Fruit fly (Drosophila melanogaster) whole organism, wandering third instar larva: ENCODE data around the gene CG2818.
A peak's percentile ranks its signal among the peaks of the same experiment; 100 is the strongest.

Experiments used
- Abd-B ChIP-seq: fragments of >200 bp; optimal IDR thresholded peaks from 2 replicates; lab custom pipeline; 2017; ENCODE audit warnings: missing biosample characterization, missing genetic modification characterization
- CG32264 ChIP-seq: fragments of 200-800 bp; sonication (Bioruptor generic); optimal IDR thresholded peaks from 2 replicates; lab custom pipeline; 2016; ENCODE audit warnings: missing biosample characterization, missing genetic modification characterization
- CG9705 ChIP-seq: fragments of 200-800 bp; sonication (Bioruptor generic); optimal IDR thresholded peaks from 2 replicates; lab custom pipeline; 2018; ENCODE audit warnings: missing biosample characterization, mild to moderate bottlenecking, missing genetic modification characterization
- CrebA ChIP-seq: fragments of 200-800 bp; sonication (Bioruptor generic); optimal IDR thresholded peaks from 2 replicates; lab custom pipeline; 2016; ENCODE audit warnings: missing biosample characterization, mild to moderate bottlenecking, missing genetic modification characterization, borderline replicate concordance
- Dfd ChIP-seq: fragments of >200 bp; optimal IDR thresholded peaks from 2 replicates; lab custom pipeline; 2017; ENCODE audit warnings: missing biosample characterization, missing genetic modification characterization
- Dif ChIP-seq: fragments of 200-275, 200-300 bp; sonication (Bioruptor generic); optimal IDR thresholded peaks from 2 replicates; lab custom pipeline; 2018; ENCODE audit warnings: missing biosample characterization, missing genetic modification characterization; ENCODE audit not compliant: partially characterized antibody
- GATAd ChIP-seq: sonication (Bioruptor generic); optimal IDR thresholded peaks from 2 replicates; lab custom pipeline; 2016; ENCODE audit warnings: missing biosample characterization, missing genetic modification characterization
- HLH106 ChIP-seq: fragments of 200-800 bp; optimal IDR thresholded peaks from 3 replicates; lab custom pipeline; 2019; ENCODE audit warnings: missing biosample characterization, mild to moderate bottlenecking, missing genetic modification characterization, moderate library complexity
- Hnf4 ChIP-seq: fragments of 200-800 bp; sonication (Bioruptor generic); optimal IDR thresholded peaks from 2 replicates; lab custom pipeline; 2016; ENCODE audit warnings: missing biosample characterization, mild to moderate bottlenecking, missing genetic modification characterization
- Hr78 ChIP-seq: fragments of >200 bp; optimal IDR thresholded peaks from 2 replicates; lab custom pipeline; 2017; ENCODE audit warnings: missing biosample characterization, missing genetic modification characterization
- Hr83 ChIP-seq: fragments of 200-300 bp; sonication (Bioruptor generic); optimal IDR thresholded peaks from 2 replicates; lab custom pipeline; 2016; ENCODE audit warnings: missing biosample characterization, mild to moderate bottlenecking, missing genetic modification characterization, moderate library complexity; ENCODE audit not compliant: poor library complexity, severe bottlenecking
- Jra ChIP-seq: sonication (Bioruptor generic); optimal IDR thresholded peaks from 2 replicates; lab custom pipeline; 2016; ENCODE audit warnings: missing biosample characterization, missing genetic modification characterization
- Mio ChIP-seq: sonication (Bioruptor generic); optimal IDR thresholded peaks from 2 replicates; lab custom pipeline; 2016; ENCODE audit warnings: missing biosample characterization, missing genetic modification characterization
- Myc ChIP-seq: fragments of >200 bp; optimal IDR thresholded peaks from 2 replicates; lab custom pipeline; 2017
- N ChIP-seq: fragments of >200 bp; optimal IDR thresholded peaks from 2 replicates; lab custom pipeline; 2018; ENCODE audit warnings: missing biosample characterization, missing external identifiers, missing genetic modification characterization
- OdsH ChIP-seq: fragments of 200-800 bp; sonication (Bioruptor generic); optimal IDR thresholded peaks from 2 replicates; lab custom pipeline; 2016; ENCODE audit warnings: missing biosample characterization, mild to moderate bottlenecking, missing genetic modification characterization
- Rel ChIP-seq, 2 experiments: fragments of 200-800 bp; sonication (Bioruptor generic) in 1 of 2; optimal IDR thresholded peaks; 2 replicates in 1 of 2; 3 replicates in 1 of 2; lab custom pipeline; 2016 to 2019; ENCODE audit warnings: mild to moderate bottlenecking in 2 of 2, missing biosample characterization in 2 of 2, missing genetic modification characterization in 2 of 2, moderate library complexity in 1 of 2
- Sp1 ChIP-seq: fragments of 200-800 bp; sonication (Bioruptor generic); optimal IDR thresholded peaks from 3 replicates; lab custom pipeline; 2019; ENCODE audit warnings: missing biosample characterization, mild to moderate bottlenecking, missing genetic modification characterization, moderate library complexity
- Vsx2 ChIP-seq: fragments of 200-300, 225-300 bp; sonication (Bioruptor generic); optimal IDR thresholded peaks from 2 replicates; lab custom pipeline; 2018; ENCODE audit warnings: missing biosample characterization, missing genetic modification characterization; ENCODE audit not compliant: partially characterized antibody
- br ChIP-seq: fragments of 200-800 bp; sonication (Bioruptor generic); optimal IDR thresholded peaks from 2 replicates; lab custom pipeline; 2016; ENCODE audit warnings: missing biosample characterization, missing genetic modification characterization
- brk ChIP-seq: fragments of 200-800 bp; sonication (Bioruptor generic); optimal IDR thresholded peaks from 2 replicates; lab custom pipeline; 2016; ENCODE audit warnings: missing biosample characterization, mild to moderate bottlenecking, missing genetic modification characterization
- dl ChIP-seq, 2 experiments: fragments of 175-275, 200-275 bp in 1 of 2; fragments of 200-275 bp in 1 of 2; sonication (Bioruptor generic); optimal IDR thresholded peaks; lab custom pipeline; 2018; ENCODE audit warnings: mild to moderate bottlenecking in 2 of 2, missing biosample characterization in 2 of 2, missing genetic modification characterization in 2 of 2, moderate library complexity in 2 of 2; ENCODE audit not compliant: partially characterized antibody in 2 of 2, insufficient read depth in 1 of 2
- dmrt93B ChIP-seq: fragments of 200-800 bp; sonication (Bioruptor generic); optimal IDR thresholded peaks from 2 replicates; lab custom pipeline; 2018; ENCODE audit warnings: missing biosample characterization, mild to moderate bottlenecking, missing genetic modification characterization
- dsf ChIP-seq: sonication (Bioruptor generic); optimal IDR thresholded peaks from 2 replicates; lab custom pipeline; 2016; ENCODE audit warnings: missing biosample characterization, missing genetic modification characterization, borderline replicate concordance
- ey ChIP-seq: fragments of 200-800 bp; sonication (Bioruptor generic); optimal IDR thresholded peaks from 2 replicates; lab custom pipeline; 2016; ENCODE audit warnings: missing biosample characterization, missing genetic modification characterization
- foxo ChIP-seq, 2 experiments: fragments of 200-800 bp; sonication (Bioruptor generic); optimal IDR thresholded peaks; 2 replicates in 1 of 2; 3 replicates in 1 of 2; lab custom pipeline; 2016 to 2017; ENCODE audit warnings: missing biosample characterization in 2 of 2, missing genetic modification characterization in 2 of 2
- fru ChIP-seq: fragments of 200-800 bp; sonication (Bioruptor generic); optimal IDR thresholded peaks from 3 replicates; lab custom pipeline; 2016; ENCODE audit warnings: missing biosample characterization, mild to moderate bottlenecking, missing genetic modification characterization
- h ChIP-seq: fragments of 200-800 bp; sonication (Bioruptor generic); optimal IDR thresholded peaks from 3 replicates; lab custom pipeline; 2016; ENCODE audit warnings: missing biosample characterization, mild to moderate bottlenecking, missing genetic modification characterization
- jim ChIP-seq: fragments of 175-275, 200-325 bp; sonication (Bioruptor generic); optimal IDR thresholded peaks from 2 replicates; lab custom pipeline; 2016; ENCODE audit warnings: missing biosample characterization, mild to moderate bottlenecking, missing genetic modification characterization
- lola ChIP-seq: fragments of >200 bp; optimal IDR thresholded peaks from 2 replicates; lab custom pipeline; 2017; ENCODE audit warnings: missing biosample characterization, missing genetic modification characterization
- pan ChIP-seq: fragments of >200 bp; optimal IDR thresholded peaks from 2 replicates; lab custom pipeline; 2017
- psq ChIP-seq: fragments of 200-800 bp; sonication (Bioruptor generic); optimal IDR thresholded peaks from 3 replicates; lab custom pipeline; 2017; ENCODE audit warnings: missing biosample characterization, mild to moderate bottlenecking, missing genetic modification characterization, moderate library complexity
- rgr ChIP-seq: fragments of 200-800 bp; sonication (Bioruptor generic); optimal IDR thresholded peaks from 3 replicates; lab custom pipeline; 2016; ENCODE audit warnings: missing biosample characterization, mild to moderate bottlenecking, missing genetic modification characterization
- sage ChIP-seq: fragments of 200-800 bp; sonication (Bioruptor generic); optimal IDR thresholded peaks from 2 replicates; lab custom pipeline; 2016; ENCODE audit warnings: missing biosample characterization, mild to moderate bottlenecking, missing genetic modification characterization
- sv ChIP-seq: fragments of 200-800 bp; sonication (Bioruptor generic); optimal IDR thresholded peaks from 3 replicates; lab custom pipeline; 2016; ENCODE audit warnings: missing biosample characterization, missing genetic modification characterization
- tai ChIP-seq: sonication (Bioruptor generic); optimal IDR thresholded peaks from 2 replicates; lab custom pipeline; 2016; ENCODE audit warnings: missing biosample characterization, missing genetic modification characterization
- usp ChIP-seq: fragments of >200 bp; optimal IDR thresholded peaks from 2 replicates; lab custom pipeline; 2017; ENCODE audit warnings: missing biosample characterization, missing genetic modification characterization
- woc ChIP-seq: sonication (Bioruptor generic); optimal IDR thresholded peaks from 2 replicates; lab custom pipeline; 2016; ENCODE audit warnings: missing biosample characterization, mild to moderate bottlenecking, missing genetic modification characterization

CG2818 gene

DNA sequence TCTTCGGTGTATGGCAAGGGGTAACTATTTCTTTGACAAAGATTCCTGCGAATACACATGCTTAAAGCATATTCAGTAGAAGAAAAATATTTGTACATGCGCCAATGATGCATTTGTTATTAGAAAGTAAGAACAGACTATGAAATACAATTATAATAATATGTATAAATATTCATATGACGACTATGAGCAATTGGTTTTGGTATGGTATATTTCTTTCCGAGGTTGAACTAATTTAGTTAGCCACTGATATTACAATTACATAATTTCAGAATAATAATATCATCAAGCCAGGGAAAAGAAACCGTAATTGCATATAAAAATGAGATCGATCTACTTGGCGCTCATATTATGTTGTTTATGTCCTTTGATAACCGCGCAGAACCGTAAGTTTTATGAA lies 11.6 kb upstream of the CG2818 start, which contains the start of gene CG43145:
Gene CG43145, plus strand, starts transcription at position 301 of the 400 bp plus-strand sequence.
- TF ChIP-seq CG9705 (no peak), N (no peak), CG32264 (GFP tag; lab: Kevin White, UChicago) (no peak), Vsx2 (GFP tag; lab: Kevin White, UChicago) (no peak), jim (GFP tag; lab: Kevin White, UChicago) (no peak)
- TF ChIP-seq, all 38 proteins: peak for 0

DNA sequence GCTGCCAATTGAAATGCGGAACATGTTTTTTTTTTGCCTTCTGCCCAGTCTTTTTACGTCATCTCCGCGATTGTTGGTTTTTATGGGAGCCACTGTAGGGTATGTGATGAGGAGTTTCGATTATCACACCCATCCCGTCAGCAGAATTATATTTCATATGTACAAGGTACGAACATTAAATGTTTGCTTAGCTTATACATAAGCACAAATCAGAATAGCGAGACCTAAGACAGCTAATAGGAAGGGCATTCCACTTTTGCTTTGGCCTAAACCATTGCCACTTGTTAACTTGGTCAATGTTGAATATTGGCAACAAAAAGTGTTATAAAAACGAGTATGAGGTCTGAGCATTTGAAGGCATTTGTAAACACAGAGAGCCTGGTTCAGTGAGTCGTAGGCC lies 9.9 kb upstream of the CG2818 start, which contains the start of gene CG2816:
Gene CG2816, plus strand, starts transcription at position 400 of the 400 bp plus-strand sequence.
- TF ChIP-seq GATAd: peak; percentile 88
- no peak for TF ChIP-seq N
- peak; percentile 25 for TF ChIP-seq jim (GFP tag; lab: Kevin White, UChicago)
- TF ChIP-seq woc (GFP tag; lab: Kevin White, UChicago): peak; percentile 81
- peak; percentile 65 for TF ChIP-seq dsf (GFP tag; lab: Kevin White, UChicago)
- TF ChIP-seq pan (lab: Kevin White, UChicago): no peak
- TF ChIP-seq sv (GFP tag; lab: Kevin White, UChicago): no peak
- no peak for TF ChIP-seq Vsx2 (GFP tag; lab: Kevin White, UChicago)
- TF ChIP-seq Jra (GFP tag; lab: Kevin White, UChicago): peak; percentile 84
- peak; percentile 84 for TF ChIP-seq CG32264 (GFP tag; lab: Kevin White, UChicago)
- no peak for TF ChIP-seq Dfd
- peak; percentile 78 to 94 for TF ChIP-seq foxo (GFP tag; optimal IDR thresholded peaks at IDR 0.05; lab: Kevin White, UChicago)
- TF ChIP-seq tai: peak; percentile 90
- peak; percentile 93 for TF ChIP-seq br (GFP tag; lab: Kevin White, UChicago)
- TF ChIP-seq lola (GFP tag; lab: Kevin White, UChicago): no peak
- TF ChIP-seq Hnf4 (GFP tag; lab: Kevin White, UChicago): peak; percentile 93
- peak; percentile 96 for TF ChIP-seq HLH106 (tag; lab: Kevin White, UChicago)
- no peak for TF ChIP-seq Abd-B (GFP tag; lab: Kevin White, UChicago)
- TF ChIP-seq Myc (lab: Kevin White, UChicago): peak; percentile 30
- TF ChIP-seq rgr: peak; percentile 95
- peak; percentile 85 for TF ChIP-seq Mio (GFP tag; lab: Kevin White, UChicago)
- TF ChIP-seq CrebA (GFP tag; lab: Kevin White, UChicago): no peak
- TF ChIP-seq dmrt93B (GFP tag; lab: Kevin White, UChicago): peak; percentile 84
- no peak for TF ChIP-seq Dif
- TF ChIP-seq Hr78 (GFP tag; lab: Kevin White, UChicago): no peak
- peak; percentile 39 for TF ChIP-seq Rel (GFP tag; optimal IDR thresholded peaks at IDR 0.05; lab: Kevin White, UChicago)
- TF ChIP-seq Rel (tag; optimal IDR thresholded peaks at IDR 0.05; lab: Kevin White, UChicago): peak; percentile 74
- no peak for TF ChIP-seq usp
- no peak for TF ChIP-seq Hr83
- TF ChIP-seq h (GFP tag; lab: Kevin White, UChicago): peak; percentile 97
- TF ChIP-seq sage (GFP tag; lab: Kevin White, UChicago): peak; percentile 58
- TF ChIP-seq brk (GFP tag; lab: Kevin White, UChicago): peak; percentile 88
- peak; percentile 95 for TF ChIP-seq OdsH (GFP tag; lab: Kevin White, UChicago)
- peak; percentile 92 for TF ChIP-seq Sp1 (GFP tag; lab: Kevin White, UChicago)
- peak; percentile 85 for TF ChIP-seq psq (GFP tag; lab: Kevin White, UChicago)
- TF ChIP-seq CG9705: peak; percentile 90
- TF ChIP-seq dl (GFP tag; optimal IDR thresholded peaks at IDR 0.05; lab: Kevin White, UChicago; ENCODE audit: insufficient read depth in 1 of 2, partially characterized antibody in 2 of 2): no peak
- TF ChIP-seq ey (GFP tag; lab: Kevin White, UChicago): peak; percentile 98
- peak; percentile 95 for TF ChIP-seq fru

DNA sequence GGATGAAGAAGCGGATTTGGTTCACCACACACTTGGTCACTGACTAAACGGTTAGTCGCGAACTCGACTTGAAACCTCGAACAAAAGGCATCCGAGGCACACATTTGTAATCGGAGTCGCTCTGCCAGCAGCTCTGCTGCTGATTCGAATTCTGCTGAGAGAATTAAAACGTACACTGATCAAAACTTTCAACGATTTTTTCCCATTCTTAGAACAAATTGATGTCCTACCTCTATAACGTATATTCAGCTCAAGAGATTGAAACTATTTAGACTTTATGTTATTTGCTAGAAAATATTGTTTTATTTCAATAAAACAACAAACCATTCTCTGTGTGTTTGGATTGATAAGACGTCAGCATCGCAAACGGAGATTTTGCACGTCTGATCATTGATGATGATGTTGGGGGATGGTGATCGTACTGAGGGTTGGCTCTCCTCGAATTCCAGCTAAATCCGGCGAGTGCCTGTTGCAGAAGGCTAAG lies 7.7 kb upstream of the CG2818 start, which contains the start of gene CG31778:
Gene CG31778, minus strand, starts transcription at position 51 of the 484 bp plus-strand sequence.
- TF ChIP-seq GATAd (peak; percentile 42), Mio (GFP tag; lab: Kevin White, UChicago) (peak; percentile 29), Myc (lab: Kevin White, UChicago) (no peak), fru (peak; percentile 89), h (GFP tag; lab: Kevin White, UChicago) (peak; percentile 92), OdsH (GFP tag; lab: Kevin White, UChicago) (peak; percentile 90), brk (GFP tag; lab: Kevin White, UChicago) (peak; percentile 81), usp (no peak), sv (GFP tag; lab: Kevin White, UChicago) (no peak), Sp1 (GFP tag; lab: Kevin White, UChicago) (peak; percentile 85), Hnf4 (GFP tag; lab: Kevin White, UChicago) (peak; percentile 84), Hr78 (GFP tag; lab: Kevin White, UChicago) (no peak), HLH106 (tag; lab: Kevin White, UChicago) (peak; percentile 87), Rel (GFP tag; optimal IDR thresholded peaks at IDR 0.05; lab: Kevin White, UChicago) (no peak), Rel (tag; optimal IDR thresholded peaks at IDR 0.05; lab: Kevin White, UChicago) (peak; percentile 31), tai (peak; percentile 44), sage (GFP tag; lab: Kevin White, UChicago) (peak; percentile 52), CG9705 (peak; percentile 16), CG32264 (GFP tag; lab: Kevin White, UChicago) (peak; percentile 66), Abd-B (GFP tag; lab: Kevin White, UChicago) (no peak), woc (GFP tag; lab: Kevin White, UChicago) (peak; percentile 61), br (GFP tag; lab: Kevin White, UChicago) (peak; percentile 92), psq (GFP tag; lab: Kevin White, UChicago) (peak; percentile 81), dmrt93B (GFP tag; lab: Kevin White, UChicago) (peak; percentile 62), foxo (GFP tag; optimal IDR thresholded peaks at IDR 0.05; lab: Kevin White, UChicago) (peak; percentile 72 to 81), jim (GFP tag; lab: Kevin White, UChicago) (no peak), N (no peak), Dfd (no peak), rgr (peak; percentile 90), Jra (GFP tag; lab: Kevin White, UChicago) (peak; percentile 90), lola (GFP tag; lab: Kevin White, UChicago) (no peak), ey (GFP tag; lab: Kevin White, UChicago) (peak; percentile 91), dsf (GFP tag; lab: Kevin White, UChicago) (peak; percentile 4), dl (GFP tag; optimal IDR thresholded peaks at IDR 0.05; lab: Kevin White, UChicago; ENCODE audit: insufficient read depth in 1 of 2, partially characterized antibody in 2 of 2) (no peak)
